Worm (Caenorhabditis elegans): ENCODE results near the gene col-128.

The col-128 gene

DNA sequence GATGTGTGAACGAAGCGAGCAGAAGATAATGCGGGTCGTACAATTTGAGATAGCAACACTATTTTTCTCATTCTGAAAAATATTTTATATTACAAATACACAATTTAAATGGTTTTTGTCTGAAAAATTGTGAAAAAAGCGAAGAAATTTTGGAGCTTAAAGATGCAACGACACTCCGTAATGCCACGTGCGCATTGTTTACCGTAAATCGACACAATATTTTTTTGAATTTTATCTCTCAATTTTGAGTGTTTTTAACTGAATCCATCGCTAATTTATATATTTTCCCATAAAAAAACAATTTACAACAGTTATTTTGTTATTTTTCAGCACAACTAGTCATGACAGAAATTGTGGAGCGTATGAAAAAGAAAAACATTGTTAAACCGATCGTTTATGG, 30.8 kb downstream of the col-128 start, which contains the start of the genes M04B2.4 and gfl-1:
M04B2.4 (minus strand) TSS at position 72 of the 400 bp plus-strand sequence.
gfl-1 (plus strand) TSS at position 331 of the 400 bp plus-strand sequence.
- no peak for TF ChIP-seq pax-1 (tag; optimal IDR thresholded peaks at IDR 0.05)
- peak; percentile 7 for TF ChIP-seq nfya-1 (tag; optimal IDR thresholded peaks at IDR 0.05)
- TF ChIP-seq elt-2 (tag; optimal IDR thresholded peaks at IDR 0.05), result peak; percentile 36

- TF ChIP-seq ref-2 (tag; optimal IDR thresholded peaks at IDR 0.05), result no peak
- no peak for TF ChIP-seq C38D4.7 (GFP tag; optimal IDR thresholded peaks at IDR 0.05)
- no peak for TF ChIP-seq ttx-3 (tag; optimal IDR thresholded peaks at IDR 0.05)
- TF ChIP-seq unc-42 (tag; optimal IDR thresholded peaks at IDR 0.05), result peak; percentile 0
- no peak for TF ChIP-seq ceh-48 (tag; optimal IDR thresholded peaks at IDR 0.05)
- TF ChIP-seq ceh-30 (tag; optimal IDR thresholded peaks at IDR 0.05), result no peak
- no peak for TF ChIP-seq tbx-7 (tag; optimal IDR thresholded peaks at IDR 0.05)
- no peak for TF ChIP-seq sox-2 (GFP tag; IDR thresholded peaks at IDR 0.05)
- no peak for TF ChIP-seq pha-2 (tag; optimal IDR thresholded peaks at IDR 0.05)
Measured at ce11 chrIV:11510664-11511063, 41.1 kb downstream of the col-128 start, which contains the start of gene M04B2.6. Gene M04B2.6, minus strand, starts transcription at chrIV:11510764.

DNA sequence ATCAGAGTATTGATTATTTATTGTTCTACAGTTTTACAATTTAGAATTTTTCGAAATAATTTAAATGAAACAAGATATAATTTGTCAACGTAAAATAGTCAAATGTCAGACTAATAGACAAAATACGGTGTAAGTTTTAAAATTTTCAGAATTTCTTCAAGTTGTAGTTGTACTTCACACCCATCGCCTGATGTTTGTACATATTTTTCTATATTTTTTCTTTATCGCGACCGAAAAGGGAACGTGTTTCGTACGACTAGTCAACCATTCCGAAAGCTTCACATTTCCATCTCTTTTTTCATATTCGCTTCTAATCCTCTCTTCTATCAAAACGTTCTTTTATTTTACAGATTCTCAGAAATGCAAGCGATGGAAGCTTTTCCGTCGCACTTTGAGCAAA, 47.3 kb downstream of the col-128 start, which contains the start of gene twk-25:
twk-25 (plus strand) TSS at position 301 of the 400 bp plus-strand sequence.
- TF ChIP-seq ets-4 (tag; optimal IDR thresholded peaks at IDR 0.05) (no peak), Y22D7AL.16 (tag; optimal IDR thresholded peaks at IDR 0.05) (no peak), ceh-19 (GFP tag; optimal IDR thresholded peaks at IDR 0.05) (no peak), ceh-22 (tag; optimal IDR thresholded peaks at IDR 0.05) (no peak), pha-4 (tag; optimal IDR thresholded peaks at IDR 0.05) (no peak), ceh-24 (tag; optimal IDR thresholded peaks at IDR 0.05) (no peak), hlh-6 (tag; optimal IDR thresholded peaks at IDR 0.05) (no peak), unc-86 (tag; optimal IDR thresholded peaks at IDR 0.05) (no peak), elt-2 (tag; optimal IDR thresholded peaks at IDR 0.05) (no peak), npax-4 (tag; optimal IDR thresholded peaks at IDR 0.05) (no peak), nhr-11 (tag; optimal IDR thresholded peaks at IDR 0.05) (no peak), lim-6 (tag; optimal IDR thresholded peaks at IDR 0.05) (no peak), pag-3 (tag; optimal IDR thresholded peaks at IDR 0.05; ENCODE audit: borderline replicate concordance) (no peak), elt-4 (tag; optimal IDR thresholded peaks at IDR 0.05) (no peak), pros-1 (tag; optimal IDR thresholded peaks at IDR 0.05) (no peak), sox-4 (tag; optimal IDR thresholded peaks at IDR 0.05) (no peak), unc-42 (tag; optimal IDR thresholded peaks at IDR 0.05) (no peak)

DNA sequence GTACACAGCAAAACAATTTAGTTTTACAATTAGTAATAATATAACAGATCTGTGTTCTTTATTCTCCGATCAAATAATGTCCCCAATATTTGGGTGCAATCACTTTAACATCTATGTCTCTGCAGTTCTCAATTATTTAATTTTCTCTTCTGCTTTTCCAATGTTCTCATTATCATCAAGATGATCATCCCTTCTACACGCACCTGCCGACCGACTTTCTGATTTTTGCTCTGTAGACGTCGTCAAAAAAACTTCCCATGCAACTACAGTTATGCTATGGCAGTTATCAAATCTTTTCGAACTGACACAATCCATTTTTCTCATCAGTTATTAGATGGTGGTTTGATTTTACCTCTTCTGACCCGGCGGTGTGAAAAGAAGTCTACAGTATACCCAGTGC, 48.1 kb downstream of the col-128 start:
- TF ChIP-seq K09A11.1 (tag; optimal IDR thresholded peaks at IDR 0.05; ENCODE audit: insufficient read depth) (no peak), C38D4.7 (GFP tag; optimal IDR thresholded peaks at IDR 0.05) (no peak), sdc-2 (tag; optimal IDR thresholded peaks at IDR 0.05) (no peak), odd-2 (tag; optimal IDR thresholded peaks at IDR 0.05) (no peak), ceh-45 (GFP tag; IDR thresholded peaks at IDR 0.05) (no peak), ceh-34 (tag; optimal IDR thresholded peaks at IDR 0.05) (no peak), elt-2 (tag; optimal IDR thresholded peaks at IDR 0.05) (no peak), unc-42 (tag; optimal IDR thresholded peaks at IDR 0.05) (no peak), ceh-6 (GFP tag; optimal IDR thresholded peaks at IDR 0.05) (no peak)

DNA sequence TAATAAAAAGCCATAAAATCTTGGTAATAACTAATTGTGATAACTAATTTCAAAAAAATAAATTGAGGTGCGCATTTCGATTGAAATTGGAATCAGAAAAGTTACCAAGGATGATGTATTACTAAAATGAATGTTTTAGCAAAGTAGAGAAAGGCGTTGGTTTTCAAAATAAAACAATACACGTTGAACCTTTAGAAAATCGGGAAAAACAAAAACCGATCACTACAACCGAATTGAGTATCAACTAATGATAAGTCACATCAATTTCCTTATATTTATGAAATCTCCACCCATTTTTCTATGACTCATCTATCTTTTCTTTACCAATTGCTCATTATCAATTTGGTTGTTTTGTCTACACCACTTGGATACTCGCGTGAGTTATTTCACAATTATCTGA, 51.3 kb downstream of the col-128 start, which contains the start of gene H21P03.10:
H21P03.10 (plus strand) TSS at position 301 of the 400 bp plus-strand sequence.
- TF ChIP-seq nhr-232 (tag; optimal IDR thresholded peaks at IDR 0.05), result no peak
- TF ChIP-seq hlh-30 (tag; optimal IDR thresholded peaks at IDR 0.05; ENCODE audit: insufficient read depth), result no peak
- TF ChIP-seq ceh-48 (tag; optimal IDR thresholded peaks at IDR 0.05), result no peak
